Worm (Caenorhabditis elegans): ENCODE data around the gene Y71H2AM.12.

- TF ChIP-seq efl-1 (optimal IDR thresholded peaks at IDR 0.05): no peak
- no peak for TF ChIP-seq efl-1 (GFP tag; optimal IDR thresholded peaks at IDR 0.05 in 1 of 2)
- TF ChIP-seq unc-98 (GFP tag; IDR thresholded peaks at IDR 0.05): no peak
- TF ChIP-seq nhr-90 (tag; optimal IDR thresholded peaks at IDR 0.05; ENCODE audit: poor library complexity): no peak
- no peak for TF ChIP-seq ceh-82 (tag; optimal IDR thresholded peaks at IDR 0.05)
- TF ChIP-seq pqm-1 (tag; optimal IDR thresholded peaks at IDR 0.05): no peak
- no peak for TF ChIP-seq lin-39 (tag; optimal IDR thresholded peaks at IDR 0.05)
- no peak for TF ChIP-seq nhr-237 (tag; optimal IDR thresholded peaks at IDR 0.05)
- no peak for TF ChIP-seq nhr-11 (tag; optimal IDR thresholded peaks at IDR 0.05)
These were observed 46.4 kb upstream of the Y71H2AM.12 start for ce11 chrIII:2780283-2780682.
